Worm (Caenorhabditis elegans) whole organism, L4 larva: ENCODE data around the gene C05B5.11.

ENCODE experiments used
- aly-2 ChIP-seq: sonication (generic microtip); optimal IDR thresholded peaks from 2 replicates; lab custom pipeline; 2018; ENCODE audit warnings: missing biosample characterization, missing genetic modification characterization
- fkh-10 ChIP-seq: fragments of 150-350 bp; optimal IDR thresholded peaks from 2 replicates; lab custom pipeline; 2014; ENCODE audit warnings: missing biosample characterization, missing genetic modification reagents, missing genetic modification characterization
- pqm-1 ChIP-seq: sonication (generic microtip); optimal IDR thresholded peaks from 2 replicates; lab custom pipeline; 2017; ENCODE audit warnings: missing biosample characterization, missing genetic modification characterization
- zip-2 ChIP-seq: fragments of 150-350 bp; optimal IDR thresholded peaks from 2 replicates; lab custom pipeline; 2014; ENCODE audit warnings: missing biosample characterization, missing genetic modification characterization
- ztf-11 ChIP-seq: fragments of 150-350 bp; optimal IDR thresholded peaks from 2 replicates; lab custom pipeline; 2014; ENCODE audit warnings: missing biosample characterization, missing genetic modification characterization

ce11 chrIII:9993535-9993934 lies 10.8 kb upstream of the C05B5.11 start, which contains the start of gene C05B5.4:
- TF ChIP-seq zip-2, result no peak
- TF ChIP-seq ztf-11 (tag; lab: Kevin White, UChicago), result no peak
- no peak for TF ChIP-seq aly-2 (tag; lab: Kevin White, UChicago)
- TF ChIP-seq pqm-1 (tag; lab: Kevin White, UChicago), result no peak
- no peak for TF ChIP-seq fkh-10 (GFP tag; lab: Kevin White, UChicago)
